Fruit fly (Drosophila melanogaster) whole organism, embryonic: ENCODE measurements around the gene CG15912.

Experiments
- Antp ChIP-seq: fragments of 200-800 bp; sonication (Bioruptor generic); optimal IDR thresholded peaks from 3 replicates; lab custom pipeline; 2016; ENCODE audit warnings: missing biosample characterization, missing genetic modification characterization
- B-H2 ChIP-seq: fragments of 200-800 bp; sonication (Bioruptor generic); optimal IDR thresholded peaks from 2 replicates; lab custom pipeline; 2018; ENCODE audit warnings: missing biosample characterization, mild to moderate bottlenecking, missing genetic modification characterization
- CG10267 ChIP-seq: fragments of 200-800 bp; sonication (Bioruptor generic); optimal IDR thresholded peaks from 2 replicates; lab custom pipeline; 2018; ENCODE audit warnings: missing biosample characterization, mild to moderate bottlenecking, missing genetic modification characterization, moderate library complexity
- CG10959 ChIP-seq: fragments of 200-800 bp; sonication (Bioruptor generic); IDR thresholded peaks from 2 replicates; pipeline ENCODE4 v1.3.6; 2022; ENCODE audit warnings: missing biosample characterization, missing genetic modification characterization
- CG12391 ChIP-seq: fragments of 200-800 bp; sonication (Bioruptor generic); optimal IDR thresholded peaks from 3 replicates; lab custom pipeline; 2018; ENCODE audit warnings: missing biosample characterization, mild to moderate bottlenecking, missing genetic modification characterization, moderate library complexity
- CG14441 ChIP-seq: fragments of 200-800 bp; sonication (Bioruptor generic); IDR thresholded peaks from 2 replicates; pipeline ENCODE4 v1.3.6; 2022; ENCODE audit warnings: missing biosample characterization, missing genetic modification characterization
- CG15696 ChIP-seq: fragments of 200-800 bp; sonication (Bioruptor generic); optimal IDR thresholded peaks from 2 replicates; lab custom pipeline; 2019; ENCODE audit warnings: missing biosample characterization, mild to moderate bottlenecking, missing genetic modification characterization, moderate library complexity
- CG16863 ChIP-seq: fragments of 200-800 bp; sonication (Bioruptor generic); optimal IDR thresholded peaks from 3 replicates; lab custom pipeline; 2016; ENCODE audit warnings: missing biosample characterization, missing genetic modification characterization
- CG17328 ChIP-seq: fragments of 200-800 bp; sonication (Bioruptor generic); IDR thresholded peaks from 2 replicates; pipeline ENCODE4 v1.3.6; 2022; ENCODE audit warnings: missing biosample characterization, missing genetic modification characterization
- CG2678 ChIP-seq: fragments of 200-800 bp; sonication (Bioruptor generic); optimal IDR thresholded peaks from 3 replicates; lab custom pipeline; 2019; ENCODE audit warnings: missing biosample characterization, mild to moderate bottlenecking, missing genetic modification characterization, moderate library complexity
- CG2712 ChIP-seq: fragments of 200-800 bp; optimal IDR thresholded peaks from 3 replicates; lab custom pipeline; 2019; ENCODE audit warnings: missing biosample characterization, mild to moderate bottlenecking, missing genetic modification characterization, moderate library complexity
- CG30403 ChIP-seq: fragments of 200-800 bp; sonication (Bioruptor generic); optimal IDR thresholded peaks from 3 replicates; lab custom pipeline; 2016; ENCODE audit warnings: missing biosample characterization, missing genetic modification characterization
- CG42726 ChIP-seq: fragments of 200-800 bp; sonication (Bioruptor generic); IDR thresholded peaks from 2 replicates; pipeline ENCODE4 v1.3.6; 2022; ENCODE audit warnings: missing biosample characterization, missing genetic modification characterization; ENCODE audit not compliant: partially characterized antibody
- CG4404 ChIP-seq: fragments of 200-800 bp; sonication (Bioruptor generic); IDR thresholded peaks from 2 replicates; pipeline ENCODE4 v1.3.6; 2022; ENCODE audit warnings: missing biosample characterization, missing genetic modification characterization
- CG4424 ChIP-seq: fragments of 200-800 bp; sonication (Bioruptor generic); optimal IDR thresholded peaks from 3 replicates; lab custom pipeline; 2016; ENCODE audit warnings: missing biosample characterization, missing genetic modification characterization
- CG4854 ChIP-seq: fragments of 200-800 bp; sonication (Bioruptor generic); optimal IDR thresholded peaks from 2 replicates; lab custom pipeline; 2016; ENCODE audit warnings: missing biosample characterization, missing genetic modification characterization, inconsistent platforms
- CG5245 ChIP-seq: fragments of 200-800 bp; sonication (Bioruptor generic); optimal IDR thresholded peaks from 3 replicates; lab custom pipeline; 2016; ENCODE audit warnings: missing biosample characterization, missing genetic modification characterization
- CG6654 ChIP-seq: fragments of 200-800 bp; sonication (Bioruptor generic); optimal IDR thresholded peaks from 2 replicates; lab custom pipeline; 2017; ENCODE audit warnings: missing biosample characterization, mild to moderate bottlenecking, missing genetic modification characterization
- CG6683 ChIP-seq: fragments of 200-800 bp; sonication (Bioruptor generic); optimal IDR thresholded peaks from 2 replicates; lab custom pipeline; 2017; ENCODE audit warnings: missing biosample characterization, mild to moderate bottlenecking, missing genetic modification characterization, missing genetic modification reagents
- CG7271 ChIP-seq: fragments of 200-800 bp; sonication (Bioruptor generic); optimal IDR thresholded peaks from 2 replicates; lab custom pipeline; 2018; ENCODE audit warnings: missing biosample characterization, mild to moderate bottlenecking, missing genetic modification characterization, moderate library complexity
- CG7372 ChIP-seq: fragments of 200-800 bp; sonication (Bioruptor generic); IDR thresholded peaks from 2 replicates; pipeline ENCODE4 v1.3.6; 2022; ENCODE audit warnings: missing biosample characterization, missing genetic modification characterization
- CG7745 ChIP-seq: fragments of 200-800 bp; sonication (Bioruptor generic); optimal IDR thresholded peaks from 2 replicates; lab custom pipeline; 2018; ENCODE audit warnings: missing biosample characterization, mild to moderate bottlenecking, missing genetic modification characterization, moderate library complexity
- CG7928 ChIP-seq: fragments of 200-800 bp; sonication (Bioruptor generic); optimal IDR thresholded peaks from 2 replicates; lab custom pipeline; 2017; ENCODE audit warnings: missing biosample characterization, mild to moderate bottlenecking, missing genetic modification characterization
- CG8388 ChIP-seq: fragments of 200-800 bp; sonication (Bioruptor generic); optimal IDR thresholded peaks from 2 replicates; lab custom pipeline; 2019; ENCODE audit warnings: missing biosample characterization, mild to moderate bottlenecking, missing genetic modification characterization, moderate library complexity
- CG8765 ChIP-seq: fragments of 200-800 bp; sonication (Bioruptor generic); IDR thresholded peaks from 2 replicates; pipeline ENCODE4 v1.3.6; 2022; ENCODE audit warnings: missing biosample characterization, missing genetic modification characterization
- CG9727 ChIP-seq: fragments of 200-800 bp; sonication (Bioruptor generic); optimal IDR thresholded peaks from 3 replicates; lab custom pipeline; 2017; ENCODE audit warnings: missing biosample characterization, mild to moderate bottlenecking, missing genetic modification characterization
- CoRest ChIP-seq: fragments of 200-800 bp; sonication (Bioruptor generic); optimal IDR thresholded peaks from 3 replicates; lab custom pipeline; 2018; ENCODE audit warnings: missing biosample characterization, mild to moderate bottlenecking, missing genetic modification characterization, moderate library complexity
- D19A ChIP-seq: fragments of 200-800 bp; optimal IDR thresholded peaks from 3 replicates; lab custom pipeline; 2019; ENCODE audit warnings: missing biosample characterization, mild to moderate bottlenecking, missing genetic modification characterization, moderate library complexity
- Dbx ChIP-seq: fragments of 200-800 bp; sonication (Bioruptor generic); IDR thresholded peaks from 3 replicates; pipeline ENCODE4 v1.3.6; 2022; ENCODE audit warnings: missing biosample characterization, missing genetic modification characterization
- Ets65A ChIP-seq: fragments of 200-800 bp; sonication (Bioruptor generic); peaks from one replicate; lab custom pipeline; 2016; ENCODE audit warnings: missing biosample characterization, missing genetic modification characterization
- HLH4C ChIP-seq: fragments of 200-800 bp; sonication (Bioruptor generic); IDR thresholded peaks from 3 replicates; pipeline ENCODE4 v1.3.6; 2022; ENCODE audit warnings: missing biosample characterization, missing genetic modification characterization; ENCODE audit not compliant: partially characterized antibody
- Ptx1 ChIP-seq: fragments of 200-800 bp; sonication (Bioruptor generic); IDR thresholded peaks from 2 replicates; pipeline ENCODE4 v1.3.6; 2022; ENCODE audit warnings: missing biosample characterization, missing genetic modification characterization
- az2 ChIP-seq: fragments of 200-800 bp; sonication (Bioruptor generic); optimal IDR thresholded peaks from 3 replicates; lab custom pipeline; 2016; ENCODE audit warnings: missing biosample characterization, missing genetic modification characterization
- chif ChIP-seq, 2 experiments: fragments of 200-800 bp; sonication (Bioruptor generic); optimal IDR thresholded peaks; 3 replicates each; lab custom pipeline; 2016; ENCODE audit warnings: missing biosample characterization in 2 of 2, missing genetic modification characterization in 2 of 2
- dan ChIP-seq: fragments of 200-800 bp; sonication (Bioruptor generic); IDR thresholded peaks from 2 replicates; pipeline ENCODE4 v1.3.6; 2022; ENCODE audit warnings: missing biosample characterization, missing genetic modification characterization
- eve ChIP-seq, 2 experiments: fragments of >200 bp; optimal IDR thresholded peaks; 2 replicates each; lab custom pipeline; 2017; ENCODE audit warnings: missing biosample characterization in 2 of 2, missing genetic modification characterization in 2 of 2
- ftz-f1 ChIP-seq: fragments of 200-800 bp; sonication (Bioruptor generic); optimal IDR thresholded peaks from 2 replicates; lab custom pipeline; 2016; ENCODE audit warnings: missing biosample characterization, missing genetic modification characterization
- fu2 ChIP-seq: fragments of 200-800 bp; sonication (Bioruptor generic); optimal IDR thresholded peaks from 2 replicates; lab custom pipeline; 2016; ENCODE audit warnings: missing biosample characterization, missing genetic modification characterization
- grau ChIP-seq: fragments of 200-800 bp; optimal IDR thresholded peaks from 3 replicates; lab custom pipeline; 2019; ENCODE audit warnings: missing biosample characterization, mild to moderate bottlenecking, missing genetic modification characterization, moderate library complexity
- jigr1 ChIP-seq: fragments of 200-800 bp; sonication (Bioruptor generic); IDR thresholded peaks from 3 replicates; pipeline ENCODE4 v1.3.6; 2022; ENCODE audit warnings: missing biosample characterization, missing genetic modification characterization
- knrl ChIP-seq: fragments of 200-800 bp; sonication (Bioruptor generic); IDR thresholded peaks from 3 replicates; pipeline ENCODE4 v1.3.6; 2022; ENCODE audit warnings: missing biosample characterization, missing genetic modification characterization; ENCODE audit not compliant: partially characterized antibody
- pan ChIP-seq, 4 experiments: fragments of >200 bp in 3 of 4; fragments of 200-800 bp in 1 of 4; sonication (Bioruptor generic) in 1 of 4; optimal IDR thresholded peaks in 3 of 4; IDR thresholded peaks in 1 of 4; 2 replicates each; pipeline versions ENCODE4 v1.3.6 to Lab custom; 2017 to 2022; ENCODE audit warnings: missing biosample characterization in 2 of 4, missing genetic modification characterization in 2 of 4, mixed read lengths in 1 of 4
- phol ChIP-seq: fragments of 200-800 bp; sonication (Bioruptor generic); optimal IDR thresholded peaks from 3 replicates; lab custom pipeline; 2018; ENCODE audit warnings: missing biosample characterization, mild to moderate bottlenecking, missing genetic modification characterization, moderate library complexity
- row ChIP-seq: fragments of 200-800 bp; sonication (Bioruptor generic); IDR thresholded peaks from 3 replicates; pipeline ENCODE4 v1.3.6; 2022; ENCODE audit warnings: missing biosample characterization, missing genetic modification characterization
- sens ChIP-seq: fragments of 200-800 bp; sonication (Bioruptor generic); peaks from one replicate; lab custom pipeline; 2016; ENCODE audit warnings: missing biosample characterization, missing genetic modification characterization
- shn ChIP-seq: fragments of 200-800 bp; sonication (Bioruptor generic); optimal IDR thresholded peaks from 3 replicates; lab custom pipeline; 2016; ENCODE audit warnings: missing biosample characterization, missing genetic modification characterization
- so ChIP-seq: fragments of 200-800 bp; sonication (Bioruptor generic); IDR thresholded peaks from 3 replicates; pipeline ENCODE4 v1.3.6; 2022; ENCODE audit warnings: missing biosample characterization, missing genetic modification characterization
- zf30C ChIP-seq: fragments of 200-800 bp; sonication (Bioruptor generic); optimal IDR thresholded peaks from 3 replicates; lab custom pipeline; 2018; ENCODE audit warnings: missing biosample characterization, mild to moderate bottlenecking, missing genetic modification characterization

Gene CG15912

dm6 chrX:4564962-4565361 is 16.1 kb downstream of the CG15912 start (continued):
- TF ChIP-seq phol (tag; lab: Kevin White, UChicago) (peak; percentile 3), CG4424 (peak; percentile 3), CG4404 (peak; percentile 51), CG2712 (peak; percentile 39), zf30C (GFP tag; lab: Kevin White, UChicago) (peak; percentile 40), CG10959 (GFP tag; lab: Robert Waterston, UW) (0 out of 2 replicates have a peak, but pooled peaks have one; percentile 33), chif (GFP tag; optimal IDR thresholded peaks at IDR 0.05; lab: Kevin White, UChicago) (peak in 1 of 2 experiments; percentile 10), CG9727 (GFP tag; lab: Kevin White, UChicago) (peak; percentile 49), dan (peak; percentile 16; the same call in 1 of the 2 replicates), CG8765 (GFP tag; lab: Robert Waterston, UW) (peak; percentile 54), CG12391 (peak; percentile 33), so (GFP tag; lab: Robert Waterston, UW) (no peak), CG15696 (tag; lab: Kevin White, UChicago) (peak; percentile 38), az2 (GFP tag; lab: Kevin White, UChicago) (no peak), CG10267 (tag; lab: Kevin White, UChicago) (peak; percentile 1), CoRest (tag; lab: Kevin White, UChicago) (no peak)
- TF ChIP-seq, all 482 proteins: peak for 27

dm6 chrX:4571829-4572228 is 23.0 kb downstream of the CG15912 start, which contains the start of gene CG12684:
Gene CG12684, minus strand, starts transcription at chrX:4571929.
- TF ChIP-seq CG5245 (no peak), Ptx1 (GFP tag; lab: Robert Waterston, UW) (no peak), CG6654 (GFP tag; lab: Kevin White, UChicago) (no peak), CG7271 (no peak), CG7928 (GFP tag; lab: Kevin White, UChicago) (no peak)

dm6 chrX:4573971-4574370 is 25.1 kb downstream of the CG15912 start:
- TF ChIP-seq fu2 (no peak), Antp (GFP tag; lab: Kevin White, UChicago) (no peak), row (GFP tag; lab: Robert Waterston, UW) (peak; percentile 61), CG7372 (no peak), pan (optimal IDR thresholded peaks at IDR 0.05; lab: Kevin White, UChicago) (no peak), pan (GFP tag; optimal IDR thresholded peaks at IDR 0.05 in 1 of 2, IDR thresholded peaks at IDR 0.05 in 1 of 2) (no peak), D19A (tag; lab: Kevin White, UChicago) (peak; percentile 9), sens (peak; percentile 78), Ets65A (GFP tag; lab: Kevin White, UChicago) (peak; percentile 71), phol (tag; lab: Kevin White, UChicago) (peak; percentile 35), knrl (no peak), HLH4C (GFP tag; lab: Robert Waterston, UW) (no peak), CG30403 (GFP tag; lab: Kevin White, UChicago) (peak; percentile 21), CG2678 (tag; lab: Kevin White, UChicago) (peak; percentile 32), ftz-f1 (no peak), CG14441 (GFP tag; lab: Robert Waterston, UW) (0 out of 2 replicates have a peak, but pooled peaks have one; percentile 26), CG6683 (no peak), CG17328 (GFP tag; lab: Robert Waterston, UW) (peak; percentile 42; the same call in 1 of the 2 replicates), B-H2 (GFP tag; lab: Kevin White, UChicago) (no peak), CG4854 (GFP tag; lab: Kevin White, UChicago) (no peak), CG4424 (peak; percentile 27), jigr1 (GFP tag; lab: Robert Waterston, UW) (no peak), shn (GFP tag; lab: Kevin White, UChicago) (no peak), CG7745 (tag; lab: Kevin White, UChicago) (no peak), CG16863 (GFP tag; lab: Kevin White, UChicago) (no peak), CG42726 (GFP tag; lab: Robert Waterston, UW) (no peak), Dbx (no peak), grau (tag; lab: Kevin White, UChicago) (peak; percentile 27), eve (GFP tag; optimal IDR thresholded peaks at IDR 0.05; lab: Kevin White, UChicago) (peak in 1 of 2 experiments; percentile 23), CG8388 (peak; percentile 34)
